Fruit fly (Drosophila melanogaster) whole organism, embryonic: Measurements from ENCODE around the gene CG5157.
A peak's percentile ranks its signal among the peaks of the same experiment; 100 is the strongest.

Source experiments
- Atf6 ChIP-seq: fragments of 200-800 bp; sonication (Bioruptor generic); IDR thresholded peaks from 2 replicates; pipeline ENCODE4 v1.3.6; 2022; ENCODE audit warnings: missing biosample characterization, missing genetic modification characterization
- Blimp-1 ChIP-seq: fragments of 200-800 bp; sonication (Bioruptor generic); optimal IDR thresholded peaks from 3 replicates; lab custom pipeline; 2018; ENCODE audit warnings: missing biosample characterization, missing genetic modification characterization, mild to moderate bottlenecking, moderate library complexity, missing genetic modification reagents
- Bteb2 ChIP-seq: fragments of 200-800 bp; sonication (Bioruptor generic); optimal IDR thresholded peaks from 2 replicates; lab custom pipeline; 2016; ENCODE audit warnings: missing biosample characterization, missing genetic modification characterization
- CG10565 ChIP-seq: fragments of 200-800 bp; sonication (Bioruptor generic); optimal IDR thresholded peaks from 3 replicates; lab custom pipeline; 2016; ENCODE audit warnings: missing biosample characterization, mild to moderate bottlenecking, missing genetic modification characterization
- CG11696 ChIP-seq: fragments of 200-800 bp; sonication (Bioruptor generic); IDR thresholded peaks from 2 replicates; pipeline ENCODE4 v1.3.6; 2022; ENCODE audit warnings: missing biosample characterization, missing genetic modification characterization
- CG13424 ChIP-seq: fragments of 200-800 bp; sonication (Bioruptor generic); optimal IDR thresholded peaks from 2 replicates; lab custom pipeline; 2019; ENCODE audit warnings: missing biosample characterization, mild to moderate bottlenecking, missing genetic modification characterization, moderate library complexity
- CG14965 ChIP-seq: fragments of 200-800 bp; sonication (Bioruptor generic); optimal IDR thresholded peaks from 2 replicates; lab custom pipeline; 2016; ENCODE audit warnings: missing biosample characterization, missing genetic modification characterization, borderline replicate concordance
- CG2120 ChIP-seq: fragments of 200-800 bp; sonication (Bioruptor generic); optimal IDR thresholded peaks from 3 replicates; lab custom pipeline; 2016; ENCODE audit warnings: missing biosample characterization, missing genetic modification characterization
- CG2678 ChIP-seq: fragments of 200-800 bp; sonication (Bioruptor generic); optimal IDR thresholded peaks from 3 replicates; lab custom pipeline; 2019; ENCODE audit warnings: missing biosample characterization, mild to moderate bottlenecking, missing genetic modification characterization, moderate library complexity
- CG3281 ChIP-seq: fragments of 200-800 bp; sonication (Bioruptor generic); optimal IDR thresholded peaks from 3 replicates; lab custom pipeline; 2017; ENCODE audit warnings: missing biosample characterization, mild to moderate bottlenecking, missing genetic modification characterization
- CG4328 ChIP-seq: fragments of 200-800 bp; sonication (Bioruptor generic); optimal IDR thresholded peaks from 3 replicates; lab custom pipeline; 2017; ENCODE audit warnings: missing biosample characterization, missing genetic modification reagents, missing genetic modification characterization
- CG6683 ChIP-seq: fragments of 200-800 bp; sonication (Bioruptor generic); optimal IDR thresholded peaks from 2 replicates; lab custom pipeline; 2017; ENCODE audit warnings: missing biosample characterization, mild to moderate bottlenecking, missing genetic modification characterization, missing genetic modification reagents
- CG6765 ChIP-seq: fragments of 200-800 bp; sonication (Bioruptor generic); optimal IDR thresholded peaks from 3 replicates; lab custom pipeline; 2017; ENCODE audit warnings: missing biosample characterization, mild to moderate bottlenecking, missing genetic modification characterization
- CG7271 ChIP-seq: fragments of 200-800 bp; sonication (Bioruptor generic); optimal IDR thresholded peaks from 2 replicates; lab custom pipeline; 2018; ENCODE audit warnings: missing biosample characterization, mild to moderate bottlenecking, missing genetic modification characterization, moderate library complexity
- CG7357 ChIP-seq: fragments of 200-800 bp; sonication (Bioruptor generic); IDR thresholded peaks from 3 replicates; pipeline ENCODE4 v1.3.6; 2022; ENCODE audit warnings: missing biosample characterization, missing genetic modification characterization
- CG7963 ChIP-seq: fragments of 200-800 bp; sonication (Bioruptor generic); IDR thresholded peaks from 3 replicates; pipeline ENCODE4 v1.3.6; 2022; ENCODE audit warnings: missing biosample characterization, missing genetic modification characterization; ENCODE audit not compliant: partially characterized antibody
- CG8290 ChIP-seq, 3 experiments: fragments of 200-800 bp; sonication (Bioruptor generic); optimal IDR thresholded peaks; 2 replicates each; lab custom pipeline; 2016 to 2019; ENCODE audit warnings: missing biosample characterization in 3 of 3, missing genetic modification characterization in 3 of 3, mild to moderate bottlenecking in 2 of 3, moderate library complexity in 1 of 3
- CG9437 ChIP-seq: fragments of 200-800 bp; sonication (Bioruptor generic); optimal IDR thresholded peaks from 2 replicates; lab custom pipeline; 2018; ENCODE audit warnings: missing biosample characterization, mild to moderate bottlenecking, missing genetic modification characterization
- CG9727 ChIP-seq: fragments of 200-800 bp; sonication (Bioruptor generic); optimal IDR thresholded peaks from 3 replicates; lab custom pipeline; 2017; ENCODE audit warnings: missing biosample characterization, mild to moderate bottlenecking, missing genetic modification characterization
- D19A ChIP-seq: fragments of 200-800 bp; optimal IDR thresholded peaks from 3 replicates; lab custom pipeline; 2019; ENCODE audit warnings: missing biosample characterization, mild to moderate bottlenecking, missing genetic modification characterization, moderate library complexity
- Doc2 ChIP-seq: fragments of 200-800 bp; sonication (Bioruptor generic); IDR thresholded peaks from 2 replicates; pipeline ENCODE4 v1.3.6; 2022; ENCODE audit warnings: missing biosample characterization, missing genetic modification characterization
- Fer2 ChIP-seq: fragments of 200-800 bp; sonication (Bioruptor generic); optimal IDR thresholded peaks from 2 replicates; lab custom pipeline; 2018; ENCODE audit warnings: missing biosample characterization, mild to moderate bottlenecking, missing genetic modification characterization, moderate library complexity
- H15 ChIP-seq: fragments of 200-800 bp; sonication (Bioruptor generic); IDR thresholded peaks from 3 replicates; pipeline ENCODE4 v1.3.6; 2022; ENCODE audit warnings: missing biosample characterization, missing genetic modification characterization
- Hmr ChIP-seq: fragments of 200-800 bp; sonication (Bioruptor generic); optimal IDR thresholded peaks from 3 replicates; lab custom pipeline; 2017; ENCODE audit warnings: mild to moderate bottlenecking, missing biosample characterization, missing genetic modification reagents, missing genetic modification characterization
- Hr3 ChIP-seq: fragments of 200-800 bp; sonication (Bioruptor generic); optimal IDR thresholded peaks from 3 replicates; lab custom pipeline; 2016; ENCODE audit warnings: missing biosample characterization, missing genetic modification characterization
- Meics ChIP-seq: fragments of 200-800 bp; sonication (Bioruptor generic); optimal IDR thresholded peaks from 2 replicates; lab custom pipeline; 2017; ENCODE audit warnings: missing biosample characterization, mild to moderate bottlenecking, missing genetic modification characterization
- NFAT ChIP-seq: fragments of 200-800 bp; sonication (Bioruptor generic); IDR thresholded peaks from 2 replicates; pipeline ENCODE4 v1.3.6; 2022; ENCODE audit warnings: missing biosample characterization, missing genetic modification characterization
- Nf-YC ChIP-seq: fragments of 200-800 bp; optimal IDR thresholded peaks from 3 replicates; lab custom pipeline; 2019; ENCODE audit warnings: missing biosample characterization, mild to moderate bottlenecking, missing genetic modification characterization, moderate library complexity
- Trl ChIP-seq, 3 experiments: fragments of >200 bp in 2 of 3; fragments of 200-800 bp in 1 of 3; sonication (Bioruptor generic) in 1 of 3; optimal IDR thresholded peaks; 2 replicates in 1 of 3; 3 replicates in 2 of 3; lab custom pipeline; 2016 to 2017; ENCODE audit warnings: missing biosample characterization in 1 of 3, missing genetic modification characterization in 1 of 3
- ato ChIP-seq: fragments of 200-800 bp; sonication (Bioruptor generic); IDR thresholded peaks from 2 replicates; pipeline ENCODE4 v1.3.6; 2022; ENCODE audit warnings: missing biosample characterization, missing genetic modification characterization; ENCODE audit not compliant: partially characterized antibody
- da ChIP-seq: fragments of 200-800 bp; sonication (Bioruptor generic); optimal IDR thresholded peaks from 2 replicates; lab custom pipeline; 2016; ENCODE audit warnings: missing biosample characterization, missing genetic modification characterization
- dm ChIP-seq: fragments of 200-800 bp; sonication (Bioruptor generic); optimal IDR thresholded peaks from 3 replicates; lab custom pipeline; 2016; ENCODE audit warnings: missing biosample characterization, missing genetic modification characterization
- fru ChIP-seq: fragments of >200 bp; optimal IDR thresholded peaks from 2 replicates; lab custom pipeline; 2017
- ham ChIP-seq: fragments of 200-800 bp; sonication (Bioruptor generic); IDR thresholded peaks from 2 replicates; pipeline ENCODE4 v1.3.6; 2022; ENCODE audit warnings: missing biosample characterization, missing genetic modification characterization
- nau ChIP-seq: fragments of 200-800 bp; sonication (Bioruptor generic); optimal IDR thresholded peaks from 3 replicates; lab custom pipeline; 2017; ENCODE audit warnings: missing biosample characterization, mild to moderate bottlenecking, missing genetic modification characterization, missing genetic modification reagents
- odd ChIP-seq: fragments of 200-800 bp; sonication (Bioruptor generic); optimal IDR thresholded peaks from 2 replicates; lab custom pipeline; 2017; ENCODE audit warnings: missing biosample characterization, mild to moderate bottlenecking, missing genetic modification characterization
- onecut ChIP-seq: fragments of 200-800 bp; sonication (Bioruptor generic); IDR thresholded peaks from 2 replicates; pipeline ENCODE4 v1.3.6; 2022; ENCODE audit warnings: missing biosample characterization, missing genetic modification characterization
- pan ChIP-seq, 4 experiments: fragments of >200 bp in 3 of 4; fragments of 200-800 bp in 1 of 4; sonication (Bioruptor generic) in 1 of 4; optimal IDR thresholded peaks in 3 of 4; IDR thresholded peaks in 1 of 4; 2 replicates each; pipeline versions ENCODE4 v1.3.6 to Lab custom; 2017 to 2022; ENCODE audit warnings: missing biosample characterization in 2 of 4, missing genetic modification characterization in 2 of 4, mixed read lengths in 1 of 4
- pita ChIP-seq: fragments of 200-800 bp; sonication (Bioruptor generic); optimal IDR thresholded peaks from 2 replicates; lab custom pipeline; 2017; ENCODE audit warnings: missing biosample characterization, mild to moderate bottlenecking, missing genetic modification characterization
- pros ChIP-seq: fragments of 200-800 bp; sonication (Bioruptor generic); optimal IDR thresholded peaks from 3 replicates; lab custom pipeline; 2019; ENCODE audit warnings: missing biosample characterization, mild to moderate bottlenecking, missing genetic modification characterization, moderate library complexity
- pum ChIP-seq: fragments of 200-800 bp; sonication (Bioruptor generic); optimal IDR thresholded peaks from 2 replicates; lab custom pipeline; 2016; ENCODE audit warnings: missing biosample characterization, missing genetic modification characterization
- run ChIP-seq: fragments of 200-800 bp; sonication (Bioruptor generic); optimal IDR thresholded peaks from 3 replicates; lab custom pipeline; 2018; ENCODE audit warnings: missing biosample characterization, mild to moderate bottlenecking, missing genetic modification characterization
- sens ChIP-seq: fragments of 200-800 bp; sonication (Bioruptor generic); peaks from one replicate; lab custom pipeline; 2016; ENCODE audit warnings: missing biosample characterization, missing genetic modification characterization
- seq ChIP-seq: fragments of 200-800 bp; sonication (Bioruptor generic); IDR thresholded peaks from 2 replicates; pipeline ENCODE4 v1.3.6; 2022; ENCODE audit warnings: missing biosample characterization, missing genetic modification characterization
- slp2 ChIP-seq: fragments of 200-800 bp; sonication (Bioruptor generic); optimal IDR thresholded peaks from 2 replicates; lab custom pipeline; 2016; ENCODE audit warnings: missing biosample characterization, missing genetic modification characterization
- tio ChIP-seq: fragments of 200-800 bp; sonication (Bioruptor generic); optimal IDR thresholded peaks from 2 replicates; lab custom pipeline; 2017; ENCODE audit warnings: missing biosample characterization, missing genetic modification characterization, inconsistent platforms
- twi ChIP-seq: fragments of 200-800 bp; optimal IDR thresholded peaks from 2 replicates; lab custom pipeline; 2019; ENCODE audit warnings: missing biosample characterization, mild to moderate bottlenecking, missing genetic modification characterization, moderate library complexity
- unpg ChIP-seq: fragments of 200-800 bp; sonication (Bioruptor generic); optimal IDR thresholded peaks from 3 replicates; lab custom pipeline; 2018; ENCODE audit warnings: missing biosample characterization, mild to moderate bottlenecking, missing genetic modification characterization, moderate library complexity
- vnd ChIP-seq: fragments of 200-800 bp; sonication (Bioruptor generic); IDR thresholded peaks from 3 replicates; pipeline ENCODE4 v1.3.6; 2022; ENCODE audit warnings: missing biosample characterization, missing genetic modification characterization; ENCODE audit not compliant: partially characterized antibody
- z ChIP-seq: fragments of 200-800 bp; sonication (Bioruptor generic); IDR thresholded peaks from 3 replicates; pipeline ENCODE4 v1.3.6; 2022; ENCODE audit warnings: missing biosample characterization, missing genetic modification characterization

CG5157 gene

DNA sequence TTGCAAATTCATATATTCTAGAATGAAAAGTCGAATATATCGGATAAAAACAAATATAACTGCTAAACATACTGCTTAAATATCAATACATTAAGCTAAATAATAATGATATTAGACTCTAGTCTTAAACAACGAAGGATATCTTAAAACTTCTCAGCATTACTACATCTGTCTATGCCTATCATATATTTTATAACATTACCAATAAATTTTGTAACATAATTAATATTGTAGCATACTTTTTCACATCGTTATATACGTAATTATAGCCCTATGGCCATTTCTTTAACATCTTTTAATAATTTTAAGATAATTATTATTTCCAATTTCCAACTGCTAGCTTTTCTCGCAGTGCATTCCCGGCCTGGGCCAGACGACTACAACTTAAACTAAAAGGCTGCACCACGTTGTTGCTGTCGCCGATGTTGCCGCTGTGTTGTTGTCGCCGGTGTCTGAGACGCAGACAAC lies 35.2 kb upstream of the CG5157 start (continued):
- TF ChIP-seq unpg (GFP tag; lab: Kevin White, UChicago) (peak; percentile 17), CG4328 (GFP tag; lab: Kevin White, UChicago) (no peak), tio (peak; percentile 59), Bteb2 (GFP tag; lab: Kevin White, UChicago) (no peak), CG10565 (GFP tag; lab: Kevin White, UChicago) (no peak), Trl (optimal IDR thresholded peaks at IDR 0.05; lab: Kevin White, UChicago) (no peak), Trl (GFP tag; optimal IDR thresholded peaks at IDR 0.05; lab: Kevin White, UChicago) (no peak), CG7357 (no peak), CG8290 (GFP tag; optimal IDR thresholded peaks at IDR 0.05; lab: Kevin White, UChicago) (no peak), CG8290 (tag; optimal IDR thresholded peaks at IDR 0.05; lab: Kevin White, UChicago) (no peak), CG6765 (GFP tag; lab: Kevin White, UChicago) (peak; percentile 16), Hr3 (GFP tag; lab: Kevin White, UChicago) (peak; percentile 43), pum (GFP tag; lab: Kevin White, UChicago) (no peak), onecut (GFP tag; lab: Robert Waterston, UW) (no peak), H15 (GFP tag; lab: Robert Waterston, UW) (no peak), CG3281 (GFP tag; lab: Kevin White, UChicago) (peak; percentile 1), pros (no peak), CG2120 (GFP tag; lab: Kevin White, UChicago) (peak; percentile 2), sens (GFP tag; lab: Kevin White, UChicago) (peak; percentile 35), run (tag; lab: Kevin White, UChicago) (no peak), ham (GFP tag; lab: Robert Waterston, UW) (no peak), twi (tag; lab: Kevin White, UChicago) (peak; percentile 7), D19A (tag; lab: Kevin White, UChicago) (peak; percentile 21), da (GFP tag; lab: Kevin White, UChicago) (no peak), odd (peak; percentile 31), CG13424 (peak; percentile 54), CG7271 (tag; lab: Kevin White, UChicago) (no peak), Atf6 (GFP tag; lab: Robert Waterston, UW) (no peak), dm (GFP tag; lab: Kevin White, UChicago) (no peak), fru (lab: Kevin White, UChicago) (no peak), slp2 (GFP tag; lab: Kevin White, UChicago) (no peak), Meics (GFP tag; lab: Kevin White, UChicago) (peak; percentile 37), z (GFP tag; lab: Robert Waterston, UW) (no peak), Doc2 (GFP tag; lab: Robert Waterston, UW) (no peak), Hmr (GFP tag; lab: Kevin White, UChicago) (peak; percentile 47), Fer2 (tag; lab: Kevin White, UChicago) (no peak), CG2678 (tag; lab: Kevin White, UChicago) (peak; percentile 68), Blimp-1 (peak; percentile 22), pan (optimal IDR thresholded peaks at IDR 0.05; lab: Kevin White, UChicago) (no peak), pan (GFP tag; optimal IDR thresholded peaks at IDR 0.05 in 1 of 2, IDR thresholded peaks at IDR 0.05 in 1 of 2) (no peak), ato (GFP tag; lab: Robert Waterston, UW) (no peak), CG11696 (GFP tag; lab: Robert Waterston, UW) (no peak), CG6683 (GFP tag; lab: Kevin White, UChicago) (peak; percentile 1), vnd (GFP tag; lab: Robert Waterston, UW) (no peak), Nf-YC (tag; lab: Kevin White, UChicago) (peak; percentile 6), CG14965 (GFP tag; lab: Kevin White, UChicago) (no peak), pita (no peak), NFAT (GFP tag; lab: Robert Waterston, UW) (no peak), CG7963 (GFP tag; lab: Robert Waterston, UW) (no peak), CG9437 (GFP tag; lab: Kevin White, UChicago) (peak; percentile 43), nau (GFP tag; lab: Kevin White, UChicago) (no peak), CG9727 (GFP tag; lab: Kevin White, UChicago) (peak; percentile 50), seq (GFP tag; lab: Robert Waterston, UW) (no peak)
